Worm (Caenorhabditis elegans): ENCODE results near the gene srh-115.

DNA sequence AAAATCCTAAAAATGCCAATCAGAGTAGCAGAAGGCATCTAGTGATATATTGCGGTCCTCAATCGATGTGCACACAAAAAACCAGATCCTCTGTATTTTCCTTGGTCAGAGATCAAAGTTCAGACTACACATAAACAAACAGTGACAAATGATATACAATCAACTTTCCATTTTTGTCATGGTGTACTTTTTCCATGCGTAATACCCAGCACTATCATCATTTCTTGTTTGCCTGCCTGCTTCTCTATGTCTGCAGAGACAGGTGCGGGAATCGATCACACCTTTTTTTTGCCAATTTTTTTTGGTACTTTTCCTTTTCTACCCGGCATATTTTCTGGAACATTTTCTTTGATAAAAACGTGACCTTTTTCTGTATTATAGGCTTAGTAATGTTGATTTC lies 2.7 kb downstream of the srh-115 start:
- TF ChIP-seq npax-4 (tag; optimal IDR thresholded peaks at IDR 0.05) (no peak), dve-1 (tag; optimal IDR thresholded peaks at IDR 0.05) (no peak), mec-3 (tag; optimal IDR thresholded peaks at IDR 0.05; ENCODE audit: borderline replicate concordance) (no peak), ceh-24 (tag; optimal IDR thresholded peaks at IDR 0.05) (no peak), lin-11 (tag; optimal IDR thresholded peaks at IDR 0.05) (no peak), elt-2 (tag; optimal IDR thresholded peaks at IDR 0.05) (no peak), madf-2 (tag; optimal IDR thresholded peaks at IDR 0.05) (no peak), C38D4.7 (GFP tag; optimal IDR thresholded peaks at IDR 0.05) (no peak), pag-3 (tag; optimal IDR thresholded peaks at IDR 0.05; ENCODE audit: borderline replicate concordance) (no peak)

All from whole organism, late embryonic.